Worm (Caenorhabditis elegans): ENCODE results near the gene air-1.

The air-1 gene

ce11 chrV:8250208-8250607 lies 28.9 kb downstream of the air-1 start, which contains the start of gene C16D9.6:
C16D9.6 (minus strand) TSS chrV:8250308.
- TF ChIP-seq nhr-21 (tag; optimal IDR thresholded peaks at IDR 0.05) (no peak), snpc-4 (tag; optimal IDR thresholded peaks at IDR 0.05) (no peak), lin-13 (GFP tag; optimal IDR thresholded peaks at IDR 0.05) (no peak), mab-5 (tag; optimal IDR thresholded peaks at IDR 0.05) (no peak), C34F6.9 (tag; optimal IDR thresholded peaks at IDR 0.05) (no peak), sma-3 (GFP tag; optimal IDR thresholded peaks at IDR 0.05) (no peak), nhr-77 (tag; optimal IDR thresholded peaks at IDR 0.05) (no peak), nhr-129 (tag; optimal IDR thresholded peaks at IDR 0.05) (no peak), mdl-1 (tag; optimal IDR thresholded peaks at IDR 0.05) (no peak)

ce11 chrV:8251075-8251474 lies 29.8 kb downstream of the air-1 start:
- TF ChIP-seq C34F6.9 (tag; optimal IDR thresholded peaks at IDR 0.05) (peak; percentile 16), nhr-129 (tag; optimal IDR thresholded peaks at IDR 0.05) (peak; percentile 18), nhr-77 (tag; optimal IDR thresholded peaks at IDR 0.05) (no peak)

ce11 chrV:8252532-8252931 lies 31.2 kb downstream of the air-1 start:
- TF ChIP-seq nhr-129 (tag; optimal IDR thresholded peaks at IDR 0.05) (peak; percentile 34), elt-3 (tag; optimal IDR thresholded peaks at IDR 0.05) (no peak), dmd-4 (tag; optimal IDR thresholded peaks at IDR 0.05) (no peak), R02D3.7 (tag; optimal IDR thresholded peaks at IDR 0.05) (no peak), zag-1 (tag; optimal IDR thresholded peaks at IDR 0.05) (no peak), F13H6.1 (tag; optimal IDR thresholded peaks at IDR 0.05) (no peak), sma-9 (GFP tag; optimal IDR thresholded peaks at IDR 0.05) (peak; percentile 27), sma-9 (tag; optimal IDR thresholded peaks at IDR 0.05) (no peak), lsy-2 (tag; optimal IDR thresholded peaks at IDR 0.05) (peak in 1 of 2 experiments; percentile 16), mab-5 (tag; optimal IDR thresholded peaks at IDR 0.05) (peak; percentile 33)

- TF ChIP-seq lsy-2 (tag; optimal IDR thresholded peaks at IDR 0.05) (no peak), fos-1 (tag; optimal IDR thresholded peaks at IDR 0.05) (no peak), unc-55 (GFP tag; optimal IDR thresholded peaks at IDR 0.05) (no peak), ztf-11 (tag; optimal IDR thresholded peaks at IDR 0.05) (no peak), nhr-12 (tag; optimal IDR thresholded peaks at IDR 0.05) (no peak), unc-62 (GFP tag; optimal IDR thresholded peaks at IDR 0.05) (no peak), lin-11 (tag; optimal IDR thresholded peaks at IDR 0.05) (no peak), F13H6.1 (tag; optimal IDR thresholded peaks at IDR 0.05) (no peak), nhr-23 (tag; optimal IDR thresholded peaks at IDR 0.05) (no peak), ZK546.5 (tag; optimal IDR thresholded peaks at IDR 0.05) (no peak), gmeb-1 (tag; optimal IDR thresholded peaks at IDR 0.05) (no peak), sma-9 (GFP tag; optimal IDR thresholded peaks at IDR 0.05) (no peak), sma-9 (tag; optimal IDR thresholded peaks at IDR 0.05) (no peak), sem-4 (tag; optimal IDR thresholded peaks at IDR 0.05) (no peak), aly-2 (tag; optimal IDR thresholded peaks at IDR 0.05) (no peak)
Measured at ce11 chrV:8253946-8254345, 32.7 kb downstream of the air-1 start.

- TF ChIP-seq unc-39 (tag; optimal IDR thresholded peaks at IDR 0.05): no peak
- TF ChIP-seq nhr-77 (tag; optimal IDR thresholded peaks at IDR 0.05): no peak
Measured at ce11 chrV:8254973-8255372, 33.7 kb downstream of the air-1 start.

- TF ChIP-seq egl-27 (tag; optimal IDR thresholded peaks at IDR 0.05) (no peak), ZK546.5 (tag; optimal IDR thresholded peaks at IDR 0.05) (no peak), nhr-237 (tag; optimal IDR thresholded peaks at IDR 0.05) (no peak), lin-39 (tag; optimal IDR thresholded peaks at IDR 0.05) (no peak)
Measured at ce11 chrV:8259016-8259415, 37.7 kb downstream of the air-1 start, which contains the start of gene C16D9.1. C16D9.1 (plus strand) TSS chrV:8259316.

- TF ChIP-seq elt-3 (tag; optimal IDR thresholded peaks at IDR 0.05): no peak
- TF ChIP-seq lin-39 (tag; optimal IDR thresholded peaks at IDR 0.05): no peak
- no peak for TF ChIP-seq ceh-82 (tag; optimal IDR thresholded peaks at IDR 0.05)
- TF ChIP-seq nhr-11 (tag; optimal IDR thresholded peaks at IDR 0.05): no peak
- TF ChIP-seq sma-9 (GFP tag; optimal IDR thresholded peaks at IDR 0.05): no peak
- no peak for TF ChIP-seq sma-9 (tag; optimal IDR thresholded peaks at IDR 0.05)
- no peak for TF ChIP-seq mbf-1 (tag; optimal IDR thresholded peaks at IDR 0.05)
- no peak for TF ChIP-seq lin-11 (tag; optimal IDR thresholded peaks at IDR 0.05)
- no peak for TF ChIP-seq unc-55 (GFP tag; optimal IDR thresholded peaks at IDR 0.05)
- no peak for TF ChIP-seq lsy-2 (tag; optimal IDR thresholded peaks at IDR 0.05)
- TF ChIP-seq snpc-4 (tag; optimal IDR thresholded peaks at IDR 0.05): no peak
- no peak for TF ChIP-seq ztf-1 (GFP tag; conservative IDR thresholded peaks at IDR 0.05)
- no peak for TF ChIP-seq nhr-77 (tag; optimal IDR thresholded peaks at IDR 0.05)
- no peak for TF ChIP-seq elt-1 (tag; optimal IDR thresholded peaks at IDR 0.05)
- TF ChIP-seq Y55F3AM.14 (GFP tag; optimal IDR thresholded peaks at IDR 0.05): no peak
- TF ChIP-seq nhr-12 (tag; optimal IDR thresholded peaks at IDR 0.05): no peak
Measured at ce11 chrV:8262212-8262611, 40.9 kb downstream of the air-1 start.
